Fruit fly (Drosophila melanogaster): Measurements from ENCODE around the gene Syt12.

- TF ChIP-seq Dfd (GFP tag; optimal IDR thresholded peaks at IDR 0.05) (no peak), pan (optimal IDR thresholded peaks at IDR 0.05) (no peak), foxo (GFP tag; optimal IDR thresholded peaks at IDR 0.05) (no peak), h (GFP tag; optimal IDR thresholded peaks at IDR 0.05) (peak; percentile 21), Hr78 (GFP tag; optimal IDR thresholded peaks at IDR 0.05) (no peak)
Observed at dm6 chrX:13368149-13368548, 9.1 kb downstream of the Syt12 start, which contains the start of gene dmrt11E.

Measured in whole organism, wandering third instar larva.